Worm (Caenorhabditis elegans) whole organism, mixed stage, embryonic: Measurements from ENCODE around the gene C53D6.7.

Experiments
- ces-1 ChIP-seq: fragments of 150-350 bp; optimal IDR thresholded peaks from 2 replicates; lab custom pipeline; 2014; ENCODE audit warnings: missing biosample characterization, missing genetic modification reagents, missing genetic modification characterization
- mls-2 ChIP-seq: sonication (generic microtip); optimal IDR thresholded peaks from 2 replicates; lab custom pipeline; 2016; ENCODE audit warnings: mild to moderate bottlenecking, missing genetic modification characterization, moderate library complexity, missing compliant biosample characterization
- nhr-28 ChIP-seq: fragments of 150-350 bp; optimal IDR thresholded peaks from 2 replicates; lab custom pipeline; 2014; ENCODE audit warnings: missing biosample characterization, missing genetic modification characterization
- sem-2 ChIP-seq: fragments of 200-800 bp; sonication (Bioruptor generic); optimal IDR thresholded peaks from 2 replicates; lab custom pipeline; 2018; ENCODE audit warnings: mild to moderate bottlenecking, missing genetic modification characterization, missing compliant biosample characterization
- unc-39 ChIP-seq: fragments of 150-350 bp; optimal IDR thresholded peaks from 2 replicates; lab custom pipeline; 2014; ENCODE audit warnings: missing biosample characterization, missing genetic modification characterization
- zip-8 ChIP-seq: fragments of 150-350 bp; optimal IDR thresholded peaks from 2 replicates; lab custom pipeline; 2014; ENCODE audit warnings: missing biosample characterization, missing genetic modification characterization

DNA sequence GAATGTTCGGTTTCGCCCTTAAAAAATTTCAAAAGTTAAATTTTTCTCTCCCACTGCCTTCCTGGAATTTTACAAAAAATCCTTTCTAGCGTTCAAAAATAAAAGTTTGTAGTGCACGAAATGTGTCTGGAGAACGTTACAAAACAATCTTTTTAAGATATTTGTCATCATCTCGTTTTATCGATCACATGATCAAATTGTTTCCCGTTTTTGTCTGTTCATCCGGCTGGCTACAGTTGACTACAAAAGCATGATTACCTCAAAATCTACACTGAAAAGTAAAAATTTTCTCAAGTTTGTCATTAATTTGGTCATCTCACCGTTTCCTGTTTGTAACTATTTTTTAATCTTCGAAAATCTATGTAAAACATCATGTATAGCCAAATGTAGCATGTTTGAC is 14.1 kb upstream of the C53D6.7 start:
- TF ChIP-seq nhr-28 (tag; lab: Kevin White, UChicago) (no peak), sem-2 (GFP tag; lab: Kevin White, UChicago) (no peak), unc-39 (tag; lab: Kevin White, UChicago) (no peak), ces-1 (no peak), mls-2 (tag; lab: Kevin White, UChicago) (no peak), zip-8 (tag; lab: Kevin White, UChicago) (no peak)
